Worm (Caenorhabditis elegans) whole organism, L4 larva: ENCODE results near the gene F23F1.10.
A peak's percentile ranks its signal among the peaks of the same experiment; 100 is the strongest.

Experiments used
- F37D6.2 ChIP-seq: sonication (generic microtip); optimal IDR thresholded peaks from 2 replicates; lab custom pipeline; 2016; ENCODE audit warnings: mild to moderate bottlenecking, missing genetic modification characterization, missing compliant biosample characterization
- F44E2.7 ChIP-seq: fragments of 200-800 bp; sonication (Bioruptor generic); IDR thresholded peaks from 2 replicates; pipeline ENCODE4 v2.1.2; 2022; ENCODE audit warnings: missing genetic modification characterization, missing compliant biosample characterization
- R02D3.7 ChIP-seq: fragments of 150-350 bp; sonication (generic microtip); optimal IDR thresholded peaks from 3 replicates; lab custom pipeline; 2014; ENCODE audit warnings: missing biosample characterization, missing genetic modification characterization
- T20F7.1 ChIP-seq: fragments of 200-800 bp; sonication (Bioruptor generic); optimal IDR thresholded peaks from 2 replicates; lab custom pipeline; 2018; ENCODE audit warnings: mild to moderate bottlenecking, missing genetic modification characterization, missing compliant biosample characterization
- Y105C5A.15 ChIP-seq: fragments of 200-800 bp; sonication (Bioruptor generic); IDR thresholded peaks from 2 replicates; pipeline ENCODE4 v1.3.6; 2022; ENCODE audit warnings: missing genetic modification characterization, missing compliant biosample characterization
- Y75B8A.6 ChIP-seq: fragments of 200-800 bp; sonication (Bioruptor generic); IDR thresholded peaks from 2 replicates; pipeline ENCODE4 v1.3.6; 2022; ENCODE audit warnings: missing genetic modification reagents, missing genetic modification characterization, missing compliant biosample characterization
- ama-1 ChIP-seq: fragments of 150-350 bp; optimal IDR thresholded peaks from 2 replicates; lab custom pipeline; 2014; ENCODE audit warnings: inconsistent platforms, mixed read lengths
- arid-1 ChIP-seq: fragments of 200-800 bp; sonication (Bioruptor generic); conservative IDR thresholded peaks from 2 replicates; pipeline ENCODE4 v1.3.6; 2022; ENCODE audit warnings: missing genetic modification reagents, missing genetic modification characterization, missing compliant biosample characterization
- cey-2 ChIP-seq: sonication (generic microtip); optimal IDR thresholded peaks from 3 replicates; lab custom pipeline; 2017; ENCODE audit warnings: missing genetic modification characterization, mild to moderate bottlenecking, missing compliant biosample characterization, antibody characterized with exemption, borderline replicate concordance; ENCODE audit not compliant: insufficient read depth
- daf-16 ChIP-seq, 3 experiments: sonication (generic microtip); optimal IDR thresholded peaks; 2 replicates each; lab custom pipeline; 2016 to 2017; ENCODE audit warnings: missing genetic modification characterization in 3 of 3, missing genetic modification reagents in 3 of 3, mild to moderate bottlenecking in 2 of 3, missing compliant biosample characterization in 2 of 3, missing biosample characterization in 1 of 3, moderate library complexity in 1 of 3
- daf-19 ChIP-seq: fragments of 200-800 bp; sonication (Bioruptor generic); conservative IDR thresholded peaks from 2 replicates; pipeline ENCODE4 v1.3.6; 2022; ENCODE audit warnings: missing genetic modification characterization, missing compliant biosample characterization
- dpl-1 ChIP-seq: fragments of 150-350 bp; optimal IDR thresholded peaks from 2 replicates; lab custom pipeline; 2014; ENCODE audit warnings: missing biosample characterization, missing genetic modification reagents, missing genetic modification characterization
- duxl-1 ChIP-seq: sonication (generic microtip); optimal IDR thresholded peaks from 2 replicates; lab custom pipeline; 2016; ENCODE audit warnings: mild to moderate bottlenecking, missing genetic modification characterization, moderate library complexity, missing compliant biosample characterization; ENCODE audit not compliant: poor library complexity
- dve-1 ChIP-seq: sonication (generic microtip); optimal IDR thresholded peaks from 2 replicates; lab custom pipeline; 2017; ENCODE audit warnings: antibody characterized with exemption, mild to moderate bottlenecking, missing genetic modification characterization, missing compliant biosample characterization; ENCODE audit not compliant: insufficient read depth
- egl-43 ChIP-seq: fragments of 200-800 bp; sonication (Bioruptor generic); IDR thresholded peaks from 2 replicates; pipeline ENCODE4 v1.3.6; 2022; ENCODE audit warnings: missing genetic modification reagents, missing genetic modification characterization, missing compliant biosample characterization
- fkh-10 ChIP-seq: fragments of 150-350 bp; optimal IDR thresholded peaks from 2 replicates; lab custom pipeline; 2014; ENCODE audit warnings: missing biosample characterization, missing genetic modification reagents, missing genetic modification characterization
- hif-1 ChIP-seq, 2 experiments: sonication (generic microtip); optimal IDR thresholded peaks; 2 replicates each; lab custom pipeline; 2016 to 2017; ENCODE audit warnings: missing compliant biosample characterization in 2 of 2, missing genetic modification characterization in 2 of 2, missing genetic modification reagents in 2 of 2, missing genotype in 2 of 2, mild to moderate bottlenecking in 1 of 2
- hlh-30 ChIP-seq: sonication (generic microtip); optimal IDR thresholded peaks from 2 replicates; lab custom pipeline; 2017; ENCODE audit warnings: antibody characterized with exemption, mild to moderate bottlenecking, missing genetic modification characterization, missing compliant biosample characterization; ENCODE audit not compliant: insufficient read depth
- hmg-1.1 ChIP-seq: fragments of 200-800 bp; sonication (Bioruptor generic); IDR thresholded peaks from 2 replicates; pipeline ENCODE4 v1.3.6; 2022; ENCODE audit warnings: missing genetic modification reagents, missing genetic modification characterization, missing compliant biosample characterization
- jun-1 ChIP-seq: fragments of 150-350 bp; optimal IDR thresholded peaks from 2 replicates; lab custom pipeline; 2014; ENCODE audit warnings: missing biosample characterization, missing genetic modification reagents, missing genetic modification characterization
- lin-13 ChIP-seq: fragments of 150-350 bp; optimal IDR thresholded peaks from 2 replicates; lab custom pipeline; 2014; ENCODE audit warnings: missing biosample characterization, missing genetic modification reagents, missing genetic modification characterization
- lin-29 ChIP-seq: fragments of 200-800 bp; sonication (Bioruptor generic); IDR thresholded peaks from 2 replicates; pipeline ENCODE4 v1.3.6; 2022; ENCODE audit warnings: missing genetic modification reagents, missing genetic modification characterization, missing compliant biosample characterization
- lin-38 ChIP-seq: fragments of 200-800 bp; sonication (Bioruptor generic); IDR thresholded peaks from 2 replicates; pipeline ENCODE4 v1.3.6; 2022; ENCODE audit warnings: missing genetic modification reagents, missing genetic modification characterization, missing compliant biosample characterization
- lsy-2 ChIP-seq, 2 experiments: fragments of 150-350 bp in 1 of 2; sonication (generic microtip) in 1 of 2; optimal IDR thresholded peaks; 2 replicates each; lab custom pipeline; 2014 to 2017; ENCODE audit warnings: missing biosample characterization in 2 of 2, missing genetic modification characterization in 2 of 2
- madf-5 ChIP-seq, 2 experiments: fragments of 200-800 bp; sonication (Bioruptor generic); IDR thresholded peaks; 2 replicates each; pipeline ENCODE4 v1.3.6; 2022; ENCODE audit warnings: missing compliant biosample characterization in 2 of 2, missing genetic modification characterization in 2 of 2
- madf-9 ChIP-seq: fragments of 200-800 bp; sonication (Bioruptor generic); conservative IDR thresholded peaks from 2 replicates; pipeline ENCODE4 v1.3.6; 2022; ENCODE audit warnings: missing genetic modification reagents, missing genetic modification characterization, missing compliant biosample characterization
- mdl-1 ChIP-seq, 2 experiments: fragments of 150-350 bp in 1 of 2; sonication (generic microtip) in 1 of 2; optimal IDR thresholded peaks; 2 replicates each; lab custom pipeline; 2014 to 2017; ENCODE audit warnings: missing biosample characterization in 2 of 2, missing genetic modification characterization in 2 of 2
- mdt-29 ChIP-seq: fragments of 200-800 bp; sonication (Bioruptor generic); IDR thresholded peaks from 2 replicates; pipeline ENCODE4 v1.3.6; 2022; ENCODE audit warnings: missing genetic modification reagents, missing genetic modification characterization, missing compliant biosample characterization
- mep-1 ChIP-seq: fragments of 150-350 bp; sonication (generic microtip); optimal IDR thresholded peaks from 3 replicates; lab custom pipeline; 2014; ENCODE audit warnings: missing biosample characterization, missing genetic modification characterization
- mes-2 ChIP-seq: sonication (generic microtip); optimal IDR thresholded peaks from 2 replicates; lab custom pipeline; 2016; ENCODE audit warnings: missing genotype, mild to moderate bottlenecking, missing genetic modification characterization, missing compliant biosample characterization; ENCODE audit not compliant: poor library complexity, severe bottlenecking
- nhr-10 ChIP-seq: fragments of 150-350 bp; optimal IDR thresholded peaks from 2 replicates; lab custom pipeline; 2014; ENCODE audit warnings: missing biosample characterization, missing genetic modification characterization
- nhr-237 ChIP-seq: sonication (generic microtip); optimal IDR thresholded peaks from 2 replicates; lab custom pipeline; 2017; ENCODE audit warnings: missing biosample characterization, missing genetic modification characterization
- nhr-28 ChIP-seq: fragments of 150-350 bp; optimal IDR thresholded peaks from 2 replicates; lab custom pipeline; 2014; ENCODE audit warnings: missing biosample characterization, missing genetic modification characterization
- nhr-48 ChIP-seq: sonication (generic microtip); optimal IDR thresholded peaks from 2 replicates; lab custom pipeline; 2016; ENCODE audit warnings: mild to moderate bottlenecking, missing genetic modification characterization, missing compliant biosample characterization
- pqm-1 ChIP-seq: sonication (generic microtip); optimal IDR thresholded peaks from 2 replicates; lab custom pipeline; 2017; ENCODE audit warnings: missing biosample characterization, missing genetic modification characterization
- rbr-2 ChIP-seq: sonication (generic microtip); optimal IDR thresholded peaks from 2 replicates; lab custom pipeline; 2016; ENCODE audit warnings: missing genotype, missing genetic modification characterization, missing compliant biosample characterization
- set-16 ChIP-seq: fragments of 200-800 bp; sonication (Bioruptor generic); IDR thresholded peaks from 2 replicates; pipeline ENCODE4 v1.3.6; 2022; ENCODE audit warnings: missing genetic modification reagents, missing genetic modification characterization, missing compliant biosample characterization
- unc-39 ChIP-seq: sonication (generic microtip); optimal IDR thresholded peaks from 2 replicates; lab custom pipeline; 2017; ENCODE audit warnings: missing biosample characterization, missing genetic modification characterization
- unc-62 ChIP-seq, 3 experiments: fragments of 150-350 bp in 1 of 3; sonication (generic microtip); optimal IDR thresholded peaks in 2 of 3; peaks in 1 of 3; 1 replicate in 1 of 3; 2 replicates in 2 of 3; lab custom pipeline; 2014 to 2017; ENCODE audit warnings: missing biosample characterization in 3 of 3, missing genetic modification characterization in 3 of 3, missing genetic modification reagents in 3 of 3, missing genotype in 1 of 3
- ztf-7 ChIP-seq: fragments of 150-350 bp; optimal IDR thresholded peaks from 2 replicates; lab custom pipeline; 2014; ENCODE audit warnings: missing biosample characterization, missing genetic modification characterization

The F23F1.10 gene

DNA sequence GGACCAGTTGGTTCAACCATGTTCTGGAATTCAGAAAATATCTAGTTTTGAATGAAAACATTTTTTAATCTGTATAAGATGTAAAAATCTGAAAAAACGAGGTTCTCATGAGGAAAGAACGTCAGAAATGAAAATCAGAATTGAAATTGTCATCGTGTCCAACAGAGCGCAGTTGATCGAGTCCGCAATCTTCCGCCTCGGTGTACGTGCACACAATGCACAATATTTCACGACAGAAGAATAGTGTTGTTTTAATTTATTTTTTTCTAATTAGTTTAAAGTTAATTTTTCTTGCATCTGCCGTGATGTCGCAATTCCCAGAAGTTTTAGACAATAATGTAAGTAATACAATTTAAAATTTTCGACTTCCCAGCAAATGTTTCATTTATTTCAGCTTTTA, 1.9 kb upstream of the F23F1.10 start, which contains the start of gene nfyc-1:
Gene nfyc-1 (plus strand): TSS at position 268 of the 400 bp plus-strand sequence.
- TF ChIP-seq T20F7.1 (GFP tag; lab: Kevin White, UChicago), result peak; percentile 63
- no peak for TF ChIP-seq nhr-48 (tag; lab: Kevin White, UChicago)
- TF ChIP-seq madf-9 (GFP tag; lab: Robert Waterston, UW), result no peak
- peak; percentile 84 for TF ChIP-seq mes-2 (tag; lab: Kevin White, UChicago)
- TF ChIP-seq lin-38 (GFP tag; lab: Robert Waterston, UW), result peak; percentile 89
- TF ChIP-seq hmg-1.1 (GFP tag; lab: Robert Waterston, UW), result peak; percentile 52; the same call in 1 of the 2 replicates
- no peak for TF ChIP-seq cey-2
- peak; percentile 66 for TF ChIP-seq dpl-1 (GFP tag; lab: Kevin White, UChicago)
- TF ChIP-seq lsy-2 (tag; optimal IDR thresholded peaks at IDR 0.05; lab: Kevin White, UChicago), result peak in 1 of 2 experiments; percentile 83
- TF ChIP-seq rbr-2 (tag; lab: Kevin White, UChicago), result peak; percentile 7
- TF ChIP-seq hlh-30 (tag; lab: Kevin White, UChicago), result peak; percentile 34
- TF ChIP-seq lin-13 (GFP tag; lab: Kevin White, UChicago), result peak; percentile 63
- TF ChIP-seq duxl-1, result peak; percentile 7
- TF ChIP-seq Y75B8A.6 (GFP tag; lab: Robert Waterston, UW), result no peak
- TF ChIP-seq ztf-7 (tag; lab: Kevin White, UChicago), result peak; percentile 0
- TF ChIP-seq jun-1 (tag; lab: Kevin White, UChicago), result no peak
- no peak for TF ChIP-seq daf-16 (GFP tag; optimal IDR thresholded peaks at IDR 0.05; lab: Kevin White, UChicago)
- peak; percentile 35 for TF ChIP-seq daf-16 (tag; optimal IDR thresholded peaks at IDR 0.05; lab: Kevin White, UChicago)
- TF ChIP-seq nhr-28 (tag; lab: Kevin White, UChicago), result peak; percentile 51
- peak; percentile 22 for TF ChIP-seq ama-1 (lab: Kevin White, UChicago)
- peak; percentile 60 for TF ChIP-seq dve-1
- TF ChIP-seq arid-1 (GFP tag; lab: Robert Waterston, UW), result 0 out of 2 replicates have a peak, but pooled peaks have one; percentile 34
- peak in 1 of 2 experiments; percentile 5 for TF ChIP-seq hif-1 (tag; optimal IDR thresholded peaks at IDR 0.05; lab: Kevin White, UChicago)
- TF ChIP-seq fkh-10, result peak; percentile 20
- TF ChIP-seq lin-29 (GFP tag; lab: Robert Waterston, UW), result no peak
- TF ChIP-seq mep-1, result peak; percentile 47

ce11 chrII:39437-39836, 2.3 kb downstream of the F23F1.10 start, which contains the start of gene spp-24:
spp-24 (minus strand) TSS chrII:39537.
- TF ChIP-seq hif-1 (tag; optimal IDR thresholded peaks at IDR 0.05; lab: Kevin White, UChicago) (no peak), unc-62 (GFP tag; optimal IDR thresholded peaks at IDR 0.05 in 1 of 2; lab: Kevin White, UChicago) (no peak), unc-62 (tag; optimal IDR thresholded peaks at IDR 0.05; lab: Kevin White, UChicago) (no peak), nhr-237 (tag; lab: Kevin White, UChicago) (no peak), R02D3.7 (tag; lab: Kevin White, UChicago) (no peak), madf-5 (GFP tag; IDR thresholded peaks at IDR 0.05; lab: Robert Waterston, UW) (no peak)

ce11 chrII:37213-37612, 4.6 kb downstream of the F23F1.10 start, which contains the start of gene F23F1.6:
F23F1.6 (minus strand) TSS chrII:37313.
- TF ChIP-seq R02D3.7 (tag; lab: Kevin White, UChicago), result no peak
- no peak for TF ChIP-seq daf-16 (GFP tag; optimal IDR thresholded peaks at IDR 0.05; lab: Kevin White, UChicago)
- TF ChIP-seq daf-16 (tag; optimal IDR thresholded peaks at IDR 0.05; lab: Kevin White, UChicago), result no peak
- TF ChIP-seq F37D6.2 (tag; lab: Kevin White, UChicago), result no peak
- no peak for TF ChIP-seq Y105C5A.15 (GFP tag; lab: Robert Waterston, UW)
- TF ChIP-seq mdt-29 (GFP tag; lab: Robert Waterston, UW), result no peak
- TF ChIP-seq jun-1 (tag; lab: Kevin White, UChicago), result no peak
- TF ChIP-seq rbr-2 (tag; lab: Kevin White, UChicago), result no peak
- TF ChIP-seq nhr-10 (tag; lab: Kevin White, UChicago), result no peak
- TF ChIP-seq mes-2 (tag; lab: Kevin White, UChicago), result no peak
- no peak for TF ChIP-seq egl-43 (GFP tag; lab: Robert Waterston, UW)
- no peak for TF ChIP-seq pqm-1 (tag; lab: Kevin White, UChicago)
- no peak for TF ChIP-seq lin-13 (GFP tag; lab: Kevin White, UChicago)
- TF ChIP-seq dve-1, result no peak
- TF ChIP-seq set-16, result no peak
- no peak for TF ChIP-seq unc-39
- no peak for TF ChIP-seq mdl-1 (tag; optimal IDR thresholded peaks at IDR 0.05; lab: Kevin White, UChicago)
- no peak for TF ChIP-seq F44E2.7
- TF ChIP-seq daf-19, result no peak
- no peak for TF ChIP-seq duxl-1
- TF ChIP-seq, all 104 proteins: peak for 0
